Worm (Caenorhabditis elegans): ENCODE data around the gene Y97E10AR.2.

DNA sequence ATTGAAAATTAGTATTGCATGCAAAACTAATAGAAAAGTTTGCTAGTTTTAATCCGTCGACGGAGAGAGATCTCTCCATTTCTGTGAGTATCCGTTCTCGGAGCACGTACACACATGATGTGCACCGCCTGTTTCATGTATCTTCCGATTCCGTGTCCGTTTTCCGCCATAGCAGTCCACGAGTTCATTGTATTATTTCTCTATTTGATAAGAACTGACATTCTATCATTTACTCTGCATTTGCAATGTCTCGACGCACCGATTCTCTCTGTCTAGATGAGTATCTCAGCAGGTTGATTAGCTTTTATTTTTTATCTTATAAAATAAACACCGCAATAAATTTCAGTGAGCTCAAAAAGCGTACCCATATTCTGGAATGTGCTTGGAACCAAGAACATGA is 22.9 kb downstream of the Y97E10AR.2 start:
- TF ChIP-seq ceh-82 (tag; optimal IDR thresholded peaks at IDR 0.05) (no peak), skn-1 (tag; optimal IDR thresholded peaks at IDR 0.05) (no peak), unc-62 (GFP tag; optimal IDR thresholded peaks at IDR 0.05 in 1 of 2) (no peak), unc-62 (tag; optimal IDR thresholded peaks at IDR 0.05) (no peak), hlh-11 (tag; optimal IDR thresholded peaks at IDR 0.05) (peak; percentile 17), spr-1 (tag; optimal IDR thresholded peaks at IDR 0.05) (no peak), attf-4 (tag; optimal IDR thresholded peaks at IDR 0.05) (no peak), arid-1 (GFP tag; conservative IDR thresholded peaks at IDR 0.05) (no peak), daf-12 (tag; optimal IDR thresholded peaks at IDR 0.05) (no peak)

Measured in whole organism, L4 larva.